Fruit fly (Drosophila melanogaster) whole organism, adult: ENCODE data around the gene CSN5.

ENCODE experiments used
- CG11617 ChIP-seq: fragments of 200-800 bp; sonication (Bioruptor generic); optimal IDR thresholded peaks from 2 replicates; lab custom pipeline; 2017; ENCODE audit warnings: mild to moderate bottlenecking, missing biosample characterization, missing genetic modification reagents, missing genetic modification characterization
- CG12768 ChIP-seq: fragments of 200-800 bp; sonication (Bioruptor generic); optimal IDR thresholded peaks from 2 replicates; lab custom pipeline; 2017; ENCODE audit warnings: missing biosample characterization, missing genetic modification characterization, mild to moderate bottlenecking, moderate library complexity, missing genetic modification reagents
- CG14711 ChIP-seq: fragments of 200-800 bp; sonication (Bioruptor generic); optimal IDR thresholded peaks from 2 replicates; lab custom pipeline; 2018; ENCODE audit warnings: missing biosample characterization, mild to moderate bottlenecking, missing genetic modification characterization, moderate library complexity
- CG1620 ChIP-seq: fragments of 200-800 bp; sonication (Bioruptor generic); optimal IDR thresholded peaks from 2 replicates; lab custom pipeline; 2016; ENCODE audit warnings: missing biosample characterization, missing genetic modification characterization
- CG33017 ChIP-seq: fragments of 200-800 bp; sonication (Bioruptor generic); optimal IDR thresholded peaks from 2 replicates; lab custom pipeline; 2018; ENCODE audit warnings: missing biosample characterization, mild to moderate bottlenecking, missing genetic modification characterization, moderate library complexity
- CG5204 ChIP-seq: fragments of 200-800 bp; sonication (Bioruptor generic); optimal IDR thresholded peaks from 2 replicates; lab custom pipeline; 2016; ENCODE audit warnings: missing biosample characterization, missing genetic modification characterization
- CG7045 ChIP-seq: fragments of 200-800 bp; sonication (Bioruptor generic); optimal IDR thresholded peaks from 2 replicates; lab custom pipeline; 2017; ENCODE audit warnings: missing biosample characterization, mild to moderate bottlenecking, missing genetic modification characterization
- CG7101 ChIP-seq: fragments of 200-800 bp; sonication (Bioruptor generic); optimal IDR thresholded peaks from 2 replicates; lab custom pipeline; 2018; ENCODE audit warnings: missing biosample characterization, mild to moderate bottlenecking, missing genetic modification characterization, moderate library complexity
- Clk ChIP-seq: fragments of 200-800 bp; sonication (Bioruptor generic); optimal IDR thresholded peaks from 2 replicates; lab custom pipeline; 2017; ENCODE audit warnings: missing biosample characterization, missing genetic modification characterization
- Crg-1 ChIP-seq: fragments of 200-800 bp; sonication (Bioruptor generic); optimal IDR thresholded peaks from 2 replicates; lab custom pipeline; 2016; ENCODE audit warnings: missing biosample characterization, missing genetic modification characterization
- Hr96 ChIP-seq: fragments of 200-800 bp; sonication (Bioruptor generic); optimal IDR thresholded peaks from 2 replicates; lab custom pipeline; 2016; ENCODE audit warnings: missing biosample characterization, missing genetic modification characterization
- Mnt ChIP-seq: fragments of 200-800 bp; sonication (Bioruptor generic); optimal IDR thresholded peaks from 2 replicates; lab custom pipeline; 2016; ENCODE audit warnings: missing biosample characterization, mild to moderate bottlenecking, missing genetic modification characterization
- bab1 ChIP-seq: fragments of 200-800 bp; sonication (Bioruptor generic); optimal IDR thresholded peaks from 3 replicates; lab custom pipeline; 2019; ENCODE audit warnings: missing biosample characterization, mild to moderate bottlenecking, missing genetic modification characterization, moderate library complexity
- cic ChIP-seq: fragments of 200-800 bp; sonication (Bioruptor generic); optimal IDR thresholded peaks from 2 replicates; lab custom pipeline; 2017; ENCODE audit warnings: missing biosample characterization, mild to moderate bottlenecking, missing genetic modification characterization, moderate library complexity
- cnc ChIP-seq, 2 experiments: fragments of >200 bp; optimal IDR thresholded peaks; 2 replicates each; lab custom pipeline; 2017
- kay ChIP-seq: fragments of 200-800 bp; sonication (Bioruptor generic); peaks from one replicate; lab custom pipeline; 2016; ENCODE audit warnings: missing biosample characterization, missing genetic modification characterization, borderline replicate concordance
- ovo ChIP-seq: fragments of 200-800 bp; sonication (Bioruptor generic); optimal IDR thresholded peaks from 2 replicates; lab custom pipeline; 2016; ENCODE audit warnings: missing biosample characterization, missing genetic modification characterization
- pad ChIP-seq: fragments of 200-800 bp; sonication (Bioruptor generic); optimal IDR thresholded peaks from 3 replicates; lab custom pipeline; 2017; ENCODE audit warnings: missing biosample characterization, missing genetic modification characterization, mild to moderate bottlenecking, moderate library complexity, missing genetic modification reagents
- tj ChIP-seq: fragments of 200-800 bp; sonication (Bioruptor generic); optimal IDR thresholded peaks from 3 replicates; lab custom pipeline; 2017; ENCODE audit warnings: missing biosample characterization, mild to moderate bottlenecking, missing genetic modification characterization, moderate library complexity
- toe ChIP-seq: fragments of 200-800 bp; sonication (Bioruptor generic); optimal IDR thresholded peaks from 2 replicates; lab custom pipeline; 2016; ENCODE audit warnings: missing biosample characterization, missing genetic modification characterization

Gene CSN5

dm6 chr3R:16454192-16454591, 15.7 kb upstream of the CSN5 start, which contains the start of gene CG10405:
Gene CG10405, plus strand, starts transcription at chr3R:16454492.
- TF ChIP-seq ovo (GFP tag; lab: Kevin White, UChicago), result no peak
- TF ChIP-seq tj (GFP tag; lab: Kevin White, UChicago), result no peak
- TF ChIP-seq toe (GFP tag; lab: Kevin White, UChicago), result no peak
- TF ChIP-seq Crg-1, result no peak
- TF ChIP-seq CG5204 (GFP tag; lab: Kevin White, UChicago), result no peak
- no peak for TF ChIP-seq Hr96 (GFP tag; lab: Kevin White, UChicago)
- TF ChIP-seq Mnt (GFP tag; lab: Kevin White, UChicago), result no peak
- no peak for TF ChIP-seq bab1
- no peak for TF ChIP-seq CG14711 (tag; lab: Kevin White, UChicago)

DNA sequence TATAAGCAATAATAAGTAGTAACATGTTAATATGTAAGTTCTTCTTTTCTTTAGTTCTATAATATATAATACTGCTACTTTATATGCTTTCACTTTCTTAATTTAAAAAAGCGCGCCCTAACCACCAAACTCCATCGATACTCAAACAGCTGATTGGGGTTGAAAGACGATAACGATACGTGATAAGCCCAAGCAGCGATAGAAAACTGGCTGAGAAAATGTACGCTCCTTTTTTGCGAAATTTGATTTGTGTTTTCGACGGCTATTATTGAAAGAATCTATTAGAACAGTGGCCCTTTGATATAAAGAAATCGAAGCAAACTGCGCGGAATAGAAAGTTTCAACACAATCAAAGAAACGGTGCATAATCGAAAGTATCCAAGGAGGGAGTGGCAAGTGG, 14.0 kb upstream of the CSN5 start, which contains the start of gene CG14883:
CG14883 (plus strand) TSS at position 178 of the 400 bp plus-strand sequence.
- no peak for TF ChIP-seq Clk (GFP tag; lab: Kevin White, UChicago)
- no peak for TF ChIP-seq bab1
- peak; percentile 42 for TF ChIP-seq kay (GFP tag; lab: Kevin White, UChicago)
- no peak for TF ChIP-seq toe (GFP tag; lab: Kevin White, UChicago)

DNA sequence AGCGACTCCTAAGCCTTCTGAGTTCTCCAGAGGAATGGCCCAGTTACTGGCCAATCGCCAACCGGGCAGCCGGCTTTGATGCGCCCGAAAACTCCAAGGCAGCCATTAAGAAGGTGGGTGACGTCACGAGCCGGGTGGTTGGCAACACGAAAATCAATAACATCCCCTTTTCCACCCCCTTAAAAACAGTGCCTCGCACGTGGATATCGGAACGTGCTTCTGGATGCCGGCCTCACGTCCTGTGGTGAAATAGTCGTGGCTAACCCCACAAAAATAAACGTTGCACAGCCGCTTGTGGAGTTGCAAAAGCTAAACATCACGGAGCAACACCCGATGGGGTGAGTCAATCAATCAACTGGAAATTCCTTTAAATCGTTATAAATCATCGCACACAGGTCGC, 13.3 kb upstream of the CSN5 start:
- TF ChIP-seq tj (GFP tag; lab: Kevin White, UChicago) (no peak), bab1 (no peak), Mnt (GFP tag; lab: Kevin White, UChicago) (no peak), Crg-1 (no peak), CG7101 (tag; lab: Kevin White, UChicago) (no peak), CG12768 (GFP tag; lab: Kevin White, UChicago) (no peak), CG1620 (GFP tag; lab: Kevin White, UChicago) (no peak), CG11617 (no peak), CG14711 (tag; lab: Kevin White, UChicago) (no peak), pad (no peak), Clk (GFP tag; lab: Kevin White, UChicago) (no peak), Hr96 (GFP tag; lab: Kevin White, UChicago) (no peak), CG5204 (GFP tag; lab: Kevin White, UChicago) (no peak), kay (GFP tag; lab: Kevin White, UChicago) (no peak), ovo (GFP tag; lab: Kevin White, UChicago) (no peak)

- no peak for TF ChIP-seq toe (GFP tag; lab: Kevin White, UChicago)
- no peak for TF ChIP-seq tj (GFP tag; lab: Kevin White, UChicago)
- no peak for TF ChIP-seq CG14711 (tag; lab: Kevin White, UChicago)
- TF ChIP-seq cic, result no peak
- no peak for TF ChIP-seq CG12768 (GFP tag; lab: Kevin White, UChicago)
- TF ChIP-seq pad, result no peak
- no peak for TF ChIP-seq ovo (GFP tag; lab: Kevin White, UChicago)
- no peak for TF ChIP-seq Clk (GFP tag; lab: Kevin White, UChicago)
- no peak for TF ChIP-seq bab1
- no peak for TF ChIP-seq CG7101 (tag; lab: Kevin White, UChicago)
- no peak for TF ChIP-seq kay (GFP tag; lab: Kevin White, UChicago)
- TF ChIP-seq CG7045, result no peak
- no peak for TF ChIP-seq CG5204 (GFP tag; lab: Kevin White, UChicago)
- TF ChIP-seq CG33017 (tag; lab: Kevin White, UChicago), result no peak
- TF ChIP-seq CG11617, result no peak
- no peak for TF ChIP-seq cnc (optimal IDR thresholded peaks at IDR 0.05; lab: Kevin White, UChicago)
- TF ChIP-seq Mnt (GFP tag; lab: Kevin White, UChicago), result no peak
These were observed 1.3 kb upstream of the CSN5 start for dm6 chr3R:16468556-16468955.

DNA sequence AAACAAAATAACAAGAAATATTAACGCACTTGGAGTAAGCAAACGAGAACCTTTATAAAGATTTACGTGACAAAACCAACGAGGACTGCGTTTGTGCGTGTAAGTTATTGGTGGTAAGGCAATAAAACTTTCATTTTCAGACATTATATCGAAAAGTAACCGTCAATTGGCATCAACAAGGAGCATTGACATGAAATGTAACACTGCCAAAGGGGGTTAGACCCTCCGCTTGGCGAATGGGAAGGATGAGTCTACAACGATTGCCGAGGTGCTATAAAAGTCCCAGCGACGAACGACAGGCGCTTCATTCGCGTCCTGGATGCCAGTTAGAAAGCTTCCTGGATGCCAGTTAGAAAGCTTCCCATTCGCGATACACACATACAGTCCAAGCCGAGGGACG, 2.4 kb downstream of the CSN5 start, which contains the start of gene Gyc89Da:
Gyc89Da (plus strand) TSS at position 301 of the 400 bp plus-strand sequence.
- TF ChIP-seq Mnt (GFP tag; lab: Kevin White, UChicago), result no peak

DNA sequence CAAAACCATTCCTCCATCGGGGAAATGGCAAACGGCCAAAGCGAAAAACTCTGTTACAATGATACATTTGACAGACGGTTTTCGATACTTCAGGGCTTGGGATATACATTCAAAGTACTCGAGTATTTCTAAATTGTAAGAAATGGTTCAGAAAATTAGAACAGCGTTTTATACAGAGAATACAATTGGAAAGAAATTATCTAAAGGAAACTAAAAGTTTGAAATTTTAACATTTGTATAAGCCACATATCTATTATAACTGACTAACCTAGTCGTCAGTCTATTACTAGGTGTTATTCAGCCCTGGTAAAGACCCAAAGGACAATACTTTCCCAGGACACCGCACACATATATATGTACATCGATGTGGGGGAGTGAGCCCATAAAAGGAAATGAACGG, 6.6 kb downstream of the CSN5 start:
- TF ChIP-seq toe (GFP tag; lab: Kevin White, UChicago) (no peak), tj (GFP tag; lab: Kevin White, UChicago) (no peak), CG14711 (tag; lab: Kevin White, UChicago) (no peak), Mnt (GFP tag; lab: Kevin White, UChicago) (no peak), pad (no peak), cic (no peak)

DNA sequence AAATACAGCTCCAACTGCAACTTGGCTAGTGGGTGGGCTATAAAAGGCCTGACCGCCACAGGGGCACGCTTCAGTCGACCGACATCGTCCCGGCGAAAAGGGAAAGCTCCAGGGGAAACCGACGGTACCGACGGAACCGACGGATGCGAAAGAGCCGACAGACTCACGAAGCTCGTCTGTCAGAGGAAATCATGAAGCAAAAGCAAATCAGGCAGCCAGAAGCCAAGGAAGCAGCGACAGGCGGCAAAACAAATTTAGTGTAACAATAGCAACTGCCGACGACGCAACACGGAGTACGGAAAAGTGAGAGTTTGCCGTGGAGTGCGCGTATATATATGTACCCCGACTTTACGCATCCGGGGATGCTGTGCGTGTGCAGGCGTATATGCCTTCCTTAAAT, 7.1 kb downstream of the CSN5 start, which contains the start of gene Gyc89Db:
Gyc89Db (plus strand) TSS at position 78 of the 400 bp plus-strand sequence.
- TF ChIP-seq kay (GFP tag; lab: Kevin White, UChicago) (no peak), Clk (GFP tag; lab: Kevin White, UChicago) (no peak), toe (GFP tag; lab: Kevin White, UChicago) (no peak), Crg-1 (no peak), CG1620 (GFP tag; lab: Kevin White, UChicago) (no peak), CG7045 (no peak)

dm6 chr3R:16480995-16481394, 11.1 kb downstream of the CSN5 start, which contains the start of gene Dhfr:
Gene Dhfr, plus strand, starts transcription at chr3R:16481167.
- TF ChIP-seq Clk (GFP tag; lab: Kevin White, UChicago), result no peak
- TF ChIP-seq Crg-1, result no peak
- no peak for TF ChIP-seq CG7101 (tag; lab: Kevin White, UChicago)
- no peak for TF ChIP-seq CG7045
- no peak for TF ChIP-seq CG14711 (tag; lab: Kevin White, UChicago)
- no peak for TF ChIP-seq pad
- no peak for TF ChIP-seq CG33017 (tag; lab: Kevin White, UChicago)
- no peak for TF ChIP-seq tj (GFP tag; lab: Kevin White, UChicago)
- TF ChIP-seq CG11617, result no peak
- no peak for TF ChIP-seq bab1
- no peak for TF ChIP-seq CG5204 (GFP tag; lab: Kevin White, UChicago)
- TF ChIP-seq kay (GFP tag; lab: Kevin White, UChicago), result no peak
- no peak for TF ChIP-seq Mnt (GFP tag; lab: Kevin White, UChicago)
- TF ChIP-seq cic, result no peak
